Worm (Caenorhabditis elegans): Measurements from ENCODE around the gene olrn-1.

Gene olrn-1

DNA sequence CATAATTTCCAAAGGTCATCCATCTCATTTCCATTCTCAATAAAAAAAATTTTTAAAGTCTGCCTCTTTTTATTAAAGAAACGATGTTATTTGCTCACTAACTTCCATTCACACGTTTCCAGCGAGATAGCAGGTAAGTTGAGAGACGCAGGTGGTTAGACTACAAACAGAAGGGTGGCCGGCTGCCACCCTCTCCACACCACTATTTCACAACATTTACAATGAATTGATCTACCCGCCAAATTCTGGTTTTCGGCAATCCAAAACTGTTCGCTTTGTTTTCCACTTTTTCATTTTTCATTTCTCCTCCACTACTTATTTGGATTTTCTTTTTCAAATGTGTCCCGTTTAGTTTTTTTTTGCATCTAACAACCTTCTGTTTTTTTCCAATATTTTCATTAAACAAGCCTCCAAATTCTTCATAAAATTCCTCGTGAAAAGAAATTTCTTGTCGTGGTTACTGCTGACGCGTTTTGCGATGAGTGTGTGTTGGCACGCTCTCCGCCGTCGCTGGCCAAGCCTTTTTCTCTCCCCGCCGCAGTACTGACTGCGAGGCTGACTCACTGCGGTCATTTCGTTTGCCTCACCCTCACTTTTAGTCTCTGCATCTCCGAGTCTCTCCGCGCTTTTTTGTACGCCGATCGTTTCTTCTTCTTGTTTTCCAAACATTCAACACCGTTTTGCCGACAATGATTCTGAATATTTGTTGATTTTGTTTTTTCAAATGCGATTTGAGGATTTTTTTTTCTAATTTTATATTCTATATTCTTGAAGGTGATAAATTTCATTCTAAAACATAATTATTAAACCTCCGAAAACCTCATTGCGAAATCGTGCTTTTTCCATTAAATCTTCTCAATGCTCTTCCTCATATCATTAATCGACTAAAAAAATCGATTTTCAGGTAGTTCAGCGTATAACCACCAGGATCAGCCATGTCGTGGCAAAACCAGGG lies 30.8 kb downstream of the olrn-1 start, which contains the start of gene dyn-1 (continued):
- TF ChIP-seq rnt-1 (tag; optimal IDR thresholded peaks at IDR 0.05) (peak; percentile 70), nhr-47 (tag; optimal IDR thresholded peaks at IDR 0.05) (peak; percentile 70), lir-3 (tag; optimal IDR thresholded peaks at IDR 0.05; ENCODE audit: poor library complexity) (peak; percentile 77), F16B12.6 (tag; optimal IDR thresholded peaks at IDR 0.05) (peak; percentile 1), snpc-4 (tag; optimal IDR thresholded peaks at IDR 0.05) (peak; percentile 58), fos-1 (tag; optimal IDR thresholded peaks at IDR 0.05) (peak; percentile 56), ets-5 (GFP tag; IDR thresholded peaks at IDR 0.05) (no peak), elt-2 (tag; optimal IDR thresholded peaks at IDR 0.05) (peak; percentile 30), vab-15 (tag; optimal IDR thresholded peaks at IDR 0.05) (no peak), snu-23 (GFP tag; optimal IDR thresholded peaks at IDR 0.05) (peak; percentile 86), ztf-11 (tag; optimal IDR thresholded peaks at IDR 0.05) (peak in 1 of 2 experiments; percentile 5), swsn-7 (tag; optimal IDR thresholded peaks at IDR 0.05) (peak; percentile 70), jun-1 (tag; optimal IDR thresholded peaks at IDR 0.05) (peak; percentile 39), sup-37 (GFP tag; optimal IDR thresholded peaks at IDR 0.05) (no peak), unc-98 (GFP tag; IDR thresholded peaks at IDR 0.05) (no peak), Y116A8C.19 (tag; optimal IDR thresholded peaks at IDR 0.05; ENCODE audit: borderline replicate concordance) (no peak), unc-86 (tag; optimal IDR thresholded peaks at IDR 0.05) (peak; percentile 0), sox-4 (tag; optimal IDR thresholded peaks at IDR 0.05) (no peak), fkh-8 (tag; optimal IDR thresholded peaks at IDR 0.05) (no peak), nhr-11 (tag; optimal IDR thresholded peaks at IDR 0.05) (no peak), unc-30 (tag; optimal IDR thresholded peaks at IDR 0.05) (no peak), nhr-90 (tag; optimal IDR thresholded peaks at IDR 0.05; ENCODE audit: poor library complexity) (peak; percentile 81), irx-1 (tag; optimal IDR thresholded peaks at IDR 0.05) (peak; percentile 57), lin-13 (GFP tag; optimal IDR thresholded peaks at IDR 0.05) (peak; percentile 71), nhr-19 (GFP tag; conservative IDR thresholded peaks at IDR 0.05) (peak; percentile 69), blmp-1 (tag; optimal IDR thresholded peaks at IDR 0.05) (peak; percentile 82), lin-15B (tag; optimal IDR thresholded peaks at IDR 0.05) (peak; percentile 6), fkh-4 (tag; optimal IDR thresholded peaks at IDR 0.05; ENCODE audit: borderline replicate concordance) (no peak), zag-1 (tag; optimal IDR thresholded peaks at IDR 0.05) (no peak), mep-1 (tag; optimal IDR thresholded peaks at IDR 0.05) (peak; percentile 71), mdl-1 (tag; optimal IDR thresholded peaks at IDR 0.05) (peak in 1 of 2 experiments; percentile 66), ceh-82 (tag; optimal IDR thresholded peaks at IDR 0.05) (peak in 2 of 3 experiments; percentile 33 to 58), aha-1 (tag; optimal IDR thresholded peaks at IDR 0.05) (no peak), aly-2 (tag; optimal IDR thresholded peaks at IDR 0.05) (no peak), C34B4.2 (tag; optimal IDR thresholded peaks at IDR 0.05) (no peak), unc-130 (tag; optimal IDR thresholded peaks at IDR 0.05) (peak; percentile 45), ceh-8 (GFP tag; optimal IDR thresholded peaks at IDR 0.05) (no peak)

DNA sequence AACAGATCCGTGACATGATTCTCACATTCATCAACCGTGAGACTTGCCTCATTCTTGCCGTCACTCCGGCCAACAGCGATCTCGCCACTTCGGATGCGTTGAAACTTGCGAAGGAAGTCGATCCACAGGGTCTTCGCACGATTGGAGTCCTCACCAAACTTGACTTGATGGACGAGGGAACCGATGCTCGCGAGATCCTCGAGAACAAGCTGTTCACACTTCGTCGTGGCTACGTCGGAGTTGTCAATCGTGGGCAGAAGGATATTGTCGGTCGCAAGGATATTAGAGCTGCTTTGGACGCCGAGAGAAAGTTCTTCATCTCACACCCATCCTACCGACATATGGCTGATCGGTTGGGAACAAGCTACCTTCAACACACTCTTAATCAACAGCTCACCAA lies 32.2 kb downstream of the olrn-1 start:
- no peak for TF ChIP-seq aha-1 (tag; optimal IDR thresholded peaks at IDR 0.05)
- no peak for TF ChIP-seq efl-1 (optimal IDR thresholded peaks at IDR 0.05)
- peak in 1 of 2 experiments; percentile 81 for TF ChIP-seq efl-1 (GFP tag; optimal IDR thresholded peaks at IDR 0.05 in 1 of 2)

DNA sequence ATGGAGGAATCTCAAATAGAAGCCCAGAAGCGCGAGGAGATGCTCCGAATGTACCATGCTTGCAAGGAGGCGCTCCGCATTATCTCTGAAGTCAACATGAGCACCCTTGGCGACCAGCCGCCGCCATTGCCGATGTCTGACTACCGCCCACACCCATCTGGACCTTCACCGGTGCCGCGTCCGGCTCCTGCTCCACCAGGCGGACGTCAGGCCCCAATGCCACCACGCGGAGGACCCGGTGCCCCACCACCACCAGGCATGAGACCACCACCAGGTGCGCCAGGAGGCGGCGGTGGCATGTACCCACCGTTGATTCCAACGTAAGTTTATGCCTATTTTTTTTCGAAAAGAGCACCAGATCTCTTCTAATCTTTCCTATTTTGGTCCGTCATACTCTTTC lies 34.6 kb downstream of the olrn-1 start:
- TF ChIP-seq elt-2 (tag; optimal IDR thresholded peaks at IDR 0.05) (no peak), ceh-8 (GFP tag; optimal IDR thresholded peaks at IDR 0.05) (peak; percentile 36)
